Worm (Caenorhabditis elegans) whole organism, L1 larva: ENCODE data around the gene F28B4.1.

Source experiments
- ceh-8 ChIP-seq: fragments of 200-800 bp; sonication (Bioruptor generic); optimal IDR thresholded peaks from 2 replicates; lab custom pipeline; 2018; ENCODE audit warnings: mild to moderate bottlenecking, missing genetic modification characterization, moderate library complexity, missing compliant biosample characterization
- lsy-2 ChIP-seq, 2 experiments: fragments of 150-350 bp; optimal IDR thresholded peaks; 2 replicates each; lab custom pipeline; 2014; ENCODE audit warnings: missing biosample characterization in 2 of 2, missing genetic modification characterization in 2 of 2

- TF ChIP-seq lsy-2 (tag; optimal IDR thresholded peaks at IDR 0.05; lab: Kevin White, UChicago) (no peak), ceh-8 (GFP tag; lab: Kevin White, UChicago) (no peak)
Observed at ce11 chrX:3230575-3230974, 25.7 kb downstream of the F28B4.1 start.
